Fruit fly (Drosophila melanogaster): ENCODE results near the gene dpr19.
A peak's percentile ranks its signal among the peaks of the same experiment; 100 is the strongest.

Gene dpr19

DNA sequence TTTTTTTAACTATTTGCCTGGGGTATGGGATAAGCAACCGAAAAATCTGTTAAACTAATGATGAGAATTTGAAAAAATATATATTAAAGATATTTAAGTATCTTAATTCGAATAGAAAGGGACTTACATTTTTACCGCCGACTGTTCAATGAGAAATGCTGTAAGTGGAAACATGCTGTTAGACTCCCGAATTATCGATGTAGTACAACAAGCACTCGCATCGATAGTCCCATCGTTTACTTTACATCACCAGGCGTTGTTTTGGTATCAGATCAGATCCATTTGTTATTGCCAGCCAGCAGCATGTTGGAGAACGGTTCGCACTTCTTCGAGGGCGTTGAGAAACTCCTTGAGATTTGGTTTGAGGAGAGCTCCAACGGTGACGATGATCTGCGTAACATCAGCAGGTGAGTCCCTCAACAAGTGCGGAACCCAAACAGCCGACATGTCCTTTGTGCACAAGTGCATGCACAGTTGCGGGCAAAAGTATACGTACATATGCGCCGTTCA is 36.7 kb upstream of the dpr19 start, which contains the start of gene SamDC (continued):
- TF ChIP-seq CG9609 (GFP tag; optimal IDR thresholded peaks at IDR 0.05): no peak
- no peak for TF ChIP-seq lov (optimal IDR thresholded peaks at IDR 0.05)
- no peak for TF ChIP-seq lov (GFP tag; IDR thresholded peaks at IDR 0.05)
- TF ChIP-seq zfh2 (GFP tag; optimal IDR thresholded peaks at IDR 0.05): peak; percentile 27
- no peak for TF ChIP-seq CG10959 (GFP tag; IDR thresholded peaks at IDR 0.05)
- no peak for TF ChIP-seq Oli (tag; optimal IDR thresholded peaks at IDR 0.05)
- TF ChIP-seq CG7372 (GFP tag; IDR thresholded peaks at IDR 0.05): no peak
- no peak for TF ChIP-seq NC2β (GFP tag; optimal IDR thresholded peaks at IDR 0.05)
- peak; percentile 2 for TF ChIP-seq pnt (GFP tag; optimal IDR thresholded peaks at IDR 0.05)
- peak; percentile 79 for TF ChIP-seq Lhr (GFP tag; optimal IDR thresholded peaks at IDR 0.05)
- no peak for TF ChIP-seq CG11398 (GFP tag; optimal IDR thresholded peaks at IDR 0.05)
- peak; percentile 57 for TF ChIP-seq unpg (GFP tag; optimal IDR thresholded peaks at IDR 0.05)
- peak; percentile 36 for TF ChIP-seq BtbVII (GFP tag; optimal IDR thresholded peaks at IDR 0.05)
- no peak; the same call in 1 of the 2 replicates for TF ChIP-seq lmd (GFP tag; IDR thresholded peaks at IDR 0.05)
- peak; percentile 39 for TF ChIP-seq her (GFP tag; optimal IDR thresholded peaks at IDR 0.05)
- TF ChIP-seq onecut (GFP tag; IDR thresholded peaks at IDR 0.05): 0 out of 2 replicates have a peak, but pooled peaks have one; percentile 26
- no peak for TF ChIP-seq CG31388 (GFP tag; optimal IDR thresholded peaks at IDR 0.05)
- TF ChIP-seq CG5180 (GFP tag; optimal IDR thresholded peaks at IDR 0.05): peak; percentile 59
- TF ChIP-seq luna (GFP tag; optimal IDR thresholded peaks at IDR 0.05): no peak
- TF ChIP-seq abd-A (tag; optimal IDR thresholded peaks at IDR 0.05): no peak
- TF ChIP-seq Optix (GFP tag; IDR thresholded peaks at IDR 0.05): no peak
- peak; percentile 52; the same call in 1 of the 2 replicates for TF ChIP-seq HLH3B (GFP tag; IDR thresholded peaks at IDR 0.05)
- TF ChIP-seq Tbp (GFP tag; optimal IDR thresholded peaks at IDR 0.05): no peak
- TF ChIP-seq sob (GFP tag; IDR thresholded peaks at IDR 0.05): peak; percentile 65; the same call in 1 of the 2 replicates
- peak; percentile 47 for TF ChIP-seq CG14710 (tag; optimal IDR thresholded peaks at IDR 0.05)
- peak in 1 of 2 experiments; percentile 77 for TF ChIP-seq Dfd (GFP tag; optimal IDR thresholded peaks at IDR 0.05)
- no peak for TF ChIP-seq CG30431 (GFP tag; optimal IDR thresholded peaks at IDR 0.05)
- TF ChIP-seq nmo (GFP tag; optimal IDR thresholded peaks at IDR 0.05): peak; percentile 46
- no peak for TF ChIP-seq CG4328 (GFP tag; optimal IDR thresholded peaks at IDR 0.05)
- TF ChIP-seq Meics (GFP tag; optimal IDR thresholded peaks at IDR 0.05): peak; percentile 25
- peak; percentile 4 for TF ChIP-seq CG12942 (GFP tag; optimal IDR thresholded peaks at IDR 0.05)
- TF ChIP-seq CG14965 (GFP tag; optimal IDR thresholded peaks at IDR 0.05; ENCODE audit: borderline replicate concordance): no peak
- TF ChIP-seq ato (GFP tag; IDR thresholded peaks at IDR 0.05; ENCODE audit: partially characterized antibody): peak; percentile 79
- peak; percentile 71; the same call in 1 of the 2 replicates for TF ChIP-seq NFAT (GFP tag; IDR thresholded peaks at IDR 0.05)
- no peak for TF ChIP-seq CG6683 (GFP tag; optimal IDR thresholded peaks at IDR 0.05)
- TF ChIP-seq Ptx1 (GFP tag; IDR thresholded peaks at IDR 0.05): peak; percentile 44
- TF ChIP-seq CG4360 (GFP tag; IDR thresholded peaks at IDR 0.05): 0 out of 2 replicates have a peak, but pooled peaks have one; percentile 31
- TF ChIP-seq cas (GFP tag; IDR thresholded peaks at IDR 0.05): 0 out of 2 replicates have a peak, but pooled peaks have one; percentile 13
- peak; percentile 87 for TF ChIP-seq CG6791 (GFP tag; IDR thresholded peaks at IDR 0.05; ENCODE audit: partially characterized antibody)
- no peak for TF ChIP-seq gt (GFP tag; IDR thresholded peaks at IDR 0.05)
- no peak for TF ChIP-seq repo (GFP tag; optimal IDR thresholded peaks at IDR 0.05)
- no peak for TF ChIP-seq crol (GFP tag; IDR thresholded peaks at IDR 0.05)
- peak; percentile 66 for TF ChIP-seq CoRest (tag; optimal IDR thresholded peaks at IDR 0.05)
- peak; percentile 4 for TF ChIP-seq Mad (GFP tag; optimal IDR thresholded peaks at IDR 0.05)
- no peak for TF ChIP-seq CG12744 (GFP tag; optimal IDR thresholded peaks at IDR 0.05)
- no peak for TF ChIP-seq ATbp (GFP tag; optimal IDR thresholded peaks at IDR 0.05)
- no peak for TF ChIP-seq Mes4 (GFP tag; optimal IDR thresholded peaks at IDR 0.05)
- TF ChIP-seq Ssrp (tag; optimal IDR thresholded peaks at IDR 0.05): peak; percentile 57
- TF ChIP-seq org-1 (GFP tag; optimal IDR thresholded peaks at IDR 0.05): no peak
- TF ChIP-seq tx (GFP tag; optimal IDR thresholded peaks at IDR 0.05): no peak
- peak; percentile 23 for TF ChIP-seq HLH54F (GFP tag; optimal IDR thresholded peaks at IDR 0.05)
